Fruit fly (Drosophila melanogaster) whole organism, embryonic: ENCODE results near the gene Ppox.

Source experiments
- CG15073 ChIP-seq: fragments of 200-800 bp; sonication (Bioruptor generic); optimal IDR thresholded peaks from 2 replicates; lab custom pipeline; 2016; ENCODE audit warnings: missing biosample characterization, missing genetic modification characterization
- CG18011 ChIP-seq: fragments of 200-800 bp; sonication (Bioruptor generic); optimal IDR thresholded peaks from 2 replicates; lab custom pipeline; 2017; ENCODE audit warnings: missing biosample characterization, missing genetic modification characterization, mild to moderate bottlenecking, moderate library complexity, missing genotype
- CG8478 ChIP-seq: fragments of >200 bp; optimal IDR thresholded peaks from 2 replicates; lab custom pipeline; 2018
- Ets65A ChIP-seq: fragments of 200-800 bp; sonication (Bioruptor generic); peaks from one replicate; lab custom pipeline; 2016; ENCODE audit warnings: missing biosample characterization, missing genetic modification characterization
- Gsc ChIP-seq: fragments of 200-800 bp; sonication (Bioruptor generic); IDR thresholded peaks from 2 replicates; pipeline ENCODE4 v1.3.6; 2022; ENCODE audit warnings: missing biosample characterization, missing genetic modification characterization
- Neu2 ChIP-seq: fragments of 200-800 bp; sonication (Bioruptor generic); optimal IDR thresholded peaks from 3 replicates; lab custom pipeline; 2016; ENCODE audit warnings: missing biosample characterization, missing genetic modification characterization, borderline replicate concordance
- dimm ChIP-seq: fragments of 200-800 bp; sonication (Bioruptor generic); IDR thresholded peaks from 2 replicates; pipeline ENCODE4 v1.3.6; 2022; ENCODE audit warnings: missing biosample characterization, missing genetic modification characterization
- gro ChIP-seq: fragments of 200-800 bp; sonication (Bioruptor generic); optimal IDR thresholded peaks from 2 replicates; lab custom pipeline; 2016; ENCODE audit warnings: missing biosample characterization, missing genetic modification characterization
- usp ChIP-seq: fragments of >200 bp; optimal IDR thresholded peaks from 2 replicates; lab custom pipeline; 2017; ENCODE audit warnings: missing biosample characterization, missing genetic modification characterization
- zfh1 ChIP-seq: fragments of 200-800 bp; sonication (Bioruptor generic); IDR thresholded peaks from 3 replicates; pipeline ENCODE4 v1.3.6; 2022; ENCODE audit warnings: missing biosample characterization, missing genetic modification characterization

- TF ChIP-seq usp (GFP tag; lab: Kevin White, UChicago) (no peak), Ets65A (GFP tag; lab: Kevin White, UChicago) (no peak), zfh1 (GFP tag; lab: Robert Waterston, UW) (no peak), dimm (GFP tag; lab: Robert Waterston, UW) (no peak), CG15073 (GFP tag; lab: Kevin White, UChicago) (no peak), CG8478 (lab: Kevin White, UChicago) (no peak), Gsc (GFP tag; lab: Robert Waterston, UW) (no peak), Neu2 (GFP tag; lab: Kevin White, UChicago) (no peak), gro (GFP tag; lab: Kevin White, UChicago) (no peak), CG18011 (no peak)
Observed at dm6 chr3R:24699309-24699708, 37.7 kb upstream of the Ppox start.
